Worm (Caenorhabditis elegans): ENCODE results near the gene F39F10.2.

ce11 chrX:16872446-16872962 is 22.2 kb upstream of the F39F10.2 start, which contains the start of gene T20F7.1:
- TF ChIP-seq ceh-82 (tag; optimal IDR thresholded peaks at IDR 0.05) (no peak), aly-2 (tag; optimal IDR thresholded peaks at IDR 0.05) (no peak), egl-5 (tag; optimal IDR thresholded peaks at IDR 0.05) (peak; percentile 50), unc-62 (GFP tag; optimal IDR thresholded peaks at IDR 0.05) (no peak), skn-1 (tag; optimal IDR thresholded peaks at IDR 0.05) (no peak), zag-1 (tag; optimal IDR thresholded peaks at IDR 0.05) (no peak), ztf-11 (tag; optimal IDR thresholded peaks at IDR 0.05) (no peak), nhr-28 (tag; optimal IDR thresholded peaks at IDR 0.05) (no peak), tbx-2 (tag; optimal IDR thresholded peaks at IDR 0.05) (peak; percentile 25), lsy-12 (tag; optimal IDR thresholded peaks at IDR 0.05) (peak; percentile 32), pqm-1 (tag; optimal IDR thresholded peaks at IDR 0.05) (peak; percentile 34), ZK546.5 (tag; optimal IDR thresholded peaks at IDR 0.05) (no peak), nhr-23 (tag; optimal IDR thresholded peaks at IDR 0.05) (peak; percentile 66), mdl-1 (tag; optimal IDR thresholded peaks at IDR 0.05) (no peak)

All from whole organism, L3 larva.